Worm (Caenorhabditis elegans): ENCODE data around the gene F54C9.11.

Gene F54C9.11

ce11 chrII:8540412-8540811 lies 44.5 kb downstream of the F54C9.11 start, which contains the start of gene pqn-73:
pqn-73 (plus strand) TSS chrII:8540712.
- TF ChIP-seq cog-1 (tag; optimal IDR thresholded peaks at IDR 0.05) (no peak), tab-1 (GFP tag; IDR thresholded peaks at IDR 0.05) (no peak), med-1 (GFP tag; optimal IDR thresholded peaks at IDR 0.05; ENCODE audit: insufficient read depth) (no peak), flt-1 (GFP tag; IDR thresholded peaks at IDR 0.05) (no peak), ztf-29 (GFP tag; IDR thresholded peaks at IDR 0.05) (no peak), T22C8.4 (GFP tag; IDR thresholded peaks at IDR 0.05) (no peak), ztf-23 (GFP tag; IDR thresholded peaks at IDR 0.05) (no peak), ref-1 (GFP tag; conservative IDR thresholded peaks at IDR 0.05) (no peak), klf-2 (GFP tag; conservative IDR thresholded peaks at IDR 0.05) (no peak)

- TF ChIP-seq T22C8.4 (GFP tag; IDR thresholded peaks at IDR 0.05) (no peak), ztf-23 (GFP tag; IDR thresholded peaks at IDR 0.05) (no peak), ref-1 (GFP tag; conservative IDR thresholded peaks at IDR 0.05) (no peak), ztf-29 (GFP tag; IDR thresholded peaks at IDR 0.05) (no peak), tab-1 (GFP tag; IDR thresholded peaks at IDR 0.05) (no peak), klf-2 (GFP tag; conservative IDR thresholded peaks at IDR 0.05) (no peak), med-1 (GFP tag; optimal IDR thresholded peaks at IDR 0.05; ENCODE audit: insufficient read depth) (no peak), flt-1 (GFP tag; IDR thresholded peaks at IDR 0.05) (no peak), cog-1 (tag; optimal IDR thresholded peaks at IDR 0.05) (no peak)
Observed at ce11 chrII:8536060-8536459, 48.8 kb downstream of the F54C9.11 start, which contains the start of gene W01C9.2. W01C9.2 (plus strand) TSS chrII:8536360.

Measured in whole organism, midembryonic.